Fruit fly (Drosophila melanogaster): ENCODE results near the gene RpS10b.

Gene RpS10b

dm6 chrX:19642819-19643504, 45.1 kb downstream of the RpS10b start, which contains the start of the genes CG12237 and Sec61gamma (continued):
- peak; percentile 26 for TF ChIP-seq mirr (GFP tag; optimal IDR thresholded peaks at IDR 0.05)
- TF ChIP-seq ase (GFP tag; IDR thresholded peaks at IDR 0.05): no peak
- peak; percentile 35 for TF ChIP-seq CG13296 (GFP tag; optimal IDR thresholded peaks at IDR 0.05)
- no peak for TF ChIP-seq psq (GFP tag; optimal IDR thresholded peaks at IDR 0.05)
- TF ChIP-seq ind (GFP tag; optimal IDR thresholded peaks at IDR 0.05): no peak
- no peak for TF ChIP-seq zf30C (GFP tag; optimal IDR thresholded peaks at IDR 0.05)
- no peak for TF ChIP-seq C15 (GFP tag; IDR thresholded peaks at IDR 0.05)
- no peak for TF ChIP-seq ac (GFP tag; optimal IDR thresholded peaks at IDR 0.05)
- no peak for TF ChIP-seq CG8388 (GFP tag; optimal IDR thresholded peaks at IDR 0.05)
- no peak for TF ChIP-seq CG4424 (GFP tag; optimal IDR thresholded peaks at IDR 0.05)
- TF ChIP-seq Doc3 (GFP tag; IDR thresholded peaks at IDR 0.05; ENCODE audit: partially characterized antibody): no peak
- TF ChIP-seq zfh1 (GFP tag; IDR thresholded peaks at IDR 0.05): peak; percentile 33; the same call in 1 of the 3 replicates
- no peak for TF ChIP-seq CG1602 (GFP tag; optimal IDR thresholded peaks at IDR 0.05)
- TF ChIP-seq eve (GFP tag; optimal IDR thresholded peaks at IDR 0.05): no peak
- no peak for TF ChIP-seq Hr78 (GFP tag; optimal IDR thresholded peaks at IDR 0.05)
- TF ChIP-seq CG3407 (GFP tag; optimal IDR thresholded peaks at IDR 0.05): no peak
- no peak for TF ChIP-seq CG7963 (GFP tag; IDR thresholded peaks at IDR 0.05; ENCODE audit: partially characterized antibody)
- TF ChIP-seq phol (tag; optimal IDR thresholded peaks at IDR 0.05): peak; percentile 33
- TF ChIP-seq CG17361 (GFP tag; IDR thresholded peaks at IDR 0.05): peak; percentile 48; the same call in 2 of the 3 replicates
- peak; percentile 79 for TF ChIP-seq YL-1 (GFP tag; optimal IDR thresholded peaks at IDR 0.05)
- peak; percentile 42 for TF ChIP-seq bcd (GFP tag; optimal IDR thresholded peaks at IDR 0.05)
- peak; percentile 93 for TF ChIP-seq CG7928 (GFP tag; optimal IDR thresholded peaks at IDR 0.05)
- TF ChIP-seq Sox102F (GFP tag; optimal IDR thresholded peaks at IDR 0.05): no peak
- TF ChIP-seq hbn (GFP tag; IDR thresholded peaks at IDR 0.05; ENCODE audit: partially characterized antibody): no peak
- TF ChIP-seq Side (GFP tag; optimal IDR thresholded peaks at IDR 0.05): peak; percentile 0
- TF ChIP-seq tx (GFP tag; optimal IDR thresholded peaks at IDR 0.05): no peak
- TF ChIP-seq CG6689 (GFP tag; IDR thresholded peaks at IDR 0.05): no peak
- TF ChIP-seq HLHmδ (GFP tag; optimal IDR thresholded peaks at IDR 0.05): peak; percentile 85
- no peak; the same call in 2 of the 3 replicates for TF ChIP-seq Opbp (GFP tag; IDR thresholded peaks at IDR 0.05; ENCODE audit: partially characterized antibody)
- no peak for TF ChIP-seq al (GFP tag; IDR thresholded peaks at IDR 0.05)
- TF ChIP-seq Neu2 (GFP tag; optimal IDR thresholded peaks at IDR 0.05; ENCODE audit: borderline replicate concordance): no peak
- TF ChIP-seq Scr (GFP tag; IDR thresholded peaks at IDR 0.05; ENCODE audit: partially characterized antibody): no peak
- peak; percentile 66 for TF ChIP-seq CG3281 (GFP tag; optimal IDR thresholded peaks at IDR 0.05)
- no peak for TF ChIP-seq ro (GFP tag; IDR thresholded peaks at IDR 0.05)
- no peak for TF ChIP-seq Eip74EF (GFP tag; optimal IDR thresholded peaks at IDR 0.05)
- TF ChIP-seq Dll (GFP tag; IDR thresholded peaks at IDR 0.05; ENCODE audit: partially characterized antibody): no peak
- TF ChIP-seq CG2712 (tag; optimal IDR thresholded peaks at IDR 0.05): peak; percentile 48
- no peak for TF ChIP-seq CG6683 (GFP tag; optimal IDR thresholded peaks at IDR 0.05)
- TF ChIP-seq CG10654 (GFP tag; optimal IDR thresholded peaks at IDR 0.05): peak; percentile 3
- 0 out of 2 replicates have a peak, but pooled peaks have one; percentile 12 for TF ChIP-seq sisA (GFP tag; IDR thresholded peaks at IDR 0.05)
- TF ChIP-seq CG4617 (GFP tag; optimal IDR thresholded peaks at IDR 0.05; ENCODE audit: borderline replicate concordance): peak; percentile 32
- TF ChIP-seq CG15011 (GFP tag; optimal IDR thresholded peaks at IDR 0.05): no peak
- no peak; the same call in 1 of the 2 replicates for TF ChIP-seq Adf1 (GFP tag; IDR thresholded peaks at IDR 0.05)
- TF ChIP-seq CG9609 (GFP tag; optimal IDR thresholded peaks at IDR 0.05): peak; percentile 24
- peak; percentile 32 for TF ChIP-seq CG15479 (GFP tag; optimal IDR thresholded peaks at IDR 0.05)
- no peak for TF ChIP-seq dimm (GFP tag; IDR thresholded peaks at IDR 0.05)
- TF ChIP-seq Tbp (GFP tag; optimal IDR thresholded peaks at IDR 0.05): no peak
- no peak for TF ChIP-seq fd64A (GFP tag; optimal IDR thresholded peaks at IDR 0.05)
- no peak for TF ChIP-seq CG14441 (GFP tag; IDR thresholded peaks at IDR 0.05)

Data from whole organism, embryonic.